Worm (Caenorhabditis elegans) whole organism, mixed stage, embryonic: Measurements from ENCODE around the gene nspc-16.

Experiments
- M03D4.4 ChIP-seq: sonication (generic microtip); optimal IDR thresholded peaks from 2 replicates; lab custom pipeline; 2017; ENCODE audit warnings: mild to moderate bottlenecking, missing genetic modification characterization, missing compliant biosample characterization
- bed-3 ChIP-seq: fragments of 200-800 bp; sonication (Bioruptor generic); optimal IDR thresholded peaks from 3 replicates; lab custom pipeline; 2018; ENCODE audit warnings: mild to moderate bottlenecking, missing genetic modification characterization, moderate library complexity, missing compliant biosample characterization
- blmp-1 ChIP-seq: fragments of 150-350 bp; optimal IDR thresholded peaks from 2 replicates; lab custom pipeline; 2014; ENCODE audit warnings: missing biosample characterization, missing genetic modification characterization
- ceh-39 ChIP-seq: fragments of 150-350 bp; optimal IDR thresholded peaks from 2 replicates; lab custom pipeline; 2014; ENCODE audit warnings: missing biosample characterization, missing genetic modification characterization
- ceh-43 ChIP-seq: fragments of 200-800 bp; sonication (Bioruptor generic); optimal IDR thresholded peaks from 2 replicates; lab custom pipeline; 2018; ENCODE audit warnings: mild to moderate bottlenecking, missing genetic modification characterization, moderate library complexity, missing compliant biosample characterization
- ceh-83 ChIP-seq: fragments of 200-800 bp; sonication (Bioruptor generic); optimal IDR thresholded peaks from 2 replicates; lab custom pipeline; 2018; ENCODE audit warnings: mild to moderate bottlenecking, missing genetic modification characterization, missing compliant biosample characterization
- ces-1 ChIP-seq: fragments of 150-350 bp; optimal IDR thresholded peaks from 2 replicates; lab custom pipeline; 2014; ENCODE audit warnings: missing biosample characterization, missing genetic modification reagents, missing genetic modification characterization
- cnd-1 ChIP-seq: fragments of 200-800 bp; sonication (Bioruptor generic); optimal IDR thresholded peaks from 2 replicates; lab custom pipeline; 2018; ENCODE audit warnings: mild to moderate bottlenecking, missing genetic modification characterization, missing compliant biosample characterization
- drap-1 ChIP-seq: fragments of 200-800 bp; sonication (Bioruptor generic); optimal IDR thresholded peaks from 3 replicates; lab custom pipeline; 2018; ENCODE audit warnings: mild to moderate bottlenecking, missing genetic modification characterization, missing compliant biosample characterization
- elt-1 ChIP-seq: sonication (generic microtip); optimal IDR thresholded peaks from 2 replicates; lab custom pipeline; 2017; ENCODE audit warnings: missing genetic modification characterization, mild to moderate bottlenecking, missing compliant biosample characterization, antibody characterized with exemption, moderate library complexity, borderline replicate concordance; ENCODE audit not compliant: insufficient read depth
- elt-3 ChIP-seq: fragments of 150-350 bp; optimal IDR thresholded peaks from 2 replicates; lab custom pipeline; 2014; ENCODE audit warnings: missing biosample characterization, missing genetic modification characterization
- flh-1 ChIP-seq: fragments of 200-800 bp; sonication (Bioruptor generic); optimal IDR thresholded peaks from 2 replicates; lab custom pipeline; 2018; ENCODE audit warnings: mild to moderate bottlenecking, missing genetic modification characterization, moderate library complexity, missing compliant biosample characterization
- ham-2 ChIP-seq: fragments of 200-800 bp; sonication (Bioruptor generic); optimal IDR thresholded peaks from 2 replicates; lab custom pipeline; 2018; ENCODE audit warnings: mild to moderate bottlenecking, missing genetic modification characterization, missing compliant biosample characterization
- hlh-1 ChIP-seq: fragments of 150-350 bp; optimal IDR thresholded peaks from 2 replicates; lab custom pipeline; 2014; ENCODE audit warnings: missing biosample characterization, missing genetic modification reagents, missing genetic modification characterization
- lin-13 ChIP-seq: fragments of 150-350 bp; optimal IDR thresholded peaks from 2 replicates; lab custom pipeline; 2014; ENCODE audit warnings: missing biosample characterization, missing genetic modification characterization
- lin-32 ChIP-seq: fragments of 200-800 bp; sonication (Bioruptor generic); optimal IDR thresholded peaks from 2 replicates; lab custom pipeline; 2018; ENCODE audit warnings: mild to moderate bottlenecking, missing genetic modification characterization, missing compliant biosample characterization
- lsy-2 ChIP-seq: fragments of 150-350 bp; optimal IDR thresholded peaks from 2 replicates; lab custom pipeline; 2014; ENCODE audit warnings: missing biosample characterization, missing genetic modification characterization
- mab-5 ChIP-seq: fragments of 150-350 bp; optimal IDR thresholded peaks from 2 replicates; lab custom pipeline; 2014; ENCODE audit warnings: missing biosample characterization, missing genetic modification characterization
- mep-1 ChIP-seq: fragments of 150-350 bp; optimal IDR thresholded peaks from 2 replicates; lab custom pipeline; 2017; ENCODE audit warnings: missing biosample characterization, missing genetic modification reagents, missing genetic modification characterization, inconsistent platforms
- mls-2 ChIP-seq: sonication (generic microtip); optimal IDR thresholded peaks from 2 replicates; lab custom pipeline; 2016; ENCODE audit warnings: mild to moderate bottlenecking, missing genetic modification characterization, moderate library complexity, missing compliant biosample characterization
- nhr-12 ChIP-seq: fragments of 150-350 bp; optimal IDR thresholded peaks from 2 replicates; lab custom pipeline; 2014; ENCODE audit warnings: missing biosample characterization, missing genetic modification characterization
- nhr-2 ChIP-seq: fragments of 150-350 bp; optimal IDR thresholded peaks from 2 replicates; lab custom pipeline; 2014; ENCODE audit warnings: missing biosample characterization, missing genetic modification characterization
- nhr-237 ChIP-seq: fragments of 150-350 bp; optimal IDR thresholded peaks from 2 replicates; lab custom pipeline; 2014; ENCODE audit warnings: missing biosample characterization, missing genetic modification characterization
- nhr-28 ChIP-seq: fragments of 150-350 bp; optimal IDR thresholded peaks from 2 replicates; lab custom pipeline; 2014; ENCODE audit warnings: missing biosample characterization, missing genetic modification characterization
- nhr-76 ChIP-seq: sonication (generic microtip); optimal IDR thresholded peaks from 2 replicates; lab custom pipeline; 2017; ENCODE audit warnings: missing biosample characterization, missing genetic modification characterization
- pha-4 ChIP-seq: fragments of 150-350 bp; optimal IDR thresholded peaks from 2 replicates; lab custom pipeline; 2018; ENCODE audit warnings: missing biosample characterization, missing genetic modification reagents, missing genetic modification characterization
- snpc-4 ChIP-seq: fragments of 150-350 bp; optimal IDR thresholded peaks from 2 replicates; lab custom pipeline; 2014; ENCODE audit warnings: missing biosample characterization, missing genetic modification characterization
- sptf-1 ChIP-seq: sonication (generic microtip); optimal IDR thresholded peaks from 2 replicates; lab custom pipeline; 2017; ENCODE audit warnings: mild to moderate bottlenecking, missing genetic modification characterization, moderate library complexity, missing compliant biosample characterization
- tbx-8 ChIP-seq: fragments of 200-800 bp; sonication (Bioruptor generic); optimal IDR thresholded peaks from 2 replicates; lab custom pipeline; 2018; ENCODE audit warnings: mild to moderate bottlenecking, missing genetic modification characterization, moderate library complexity, missing compliant biosample characterization
- unc-120 ChIP-seq: sonication (generic microtip); optimal IDR thresholded peaks from 2 replicates; lab custom pipeline; 2017; ENCODE audit warnings: missing genetic modification characterization, missing compliant biosample characterization; ENCODE audit not compliant: poor library complexity, severe bottlenecking
- unc-39 ChIP-seq: fragments of 150-350 bp; optimal IDR thresholded peaks from 2 replicates; lab custom pipeline; 2014; ENCODE audit warnings: missing biosample characterization, missing genetic modification characterization
- unc-62 ChIP-seq: fragments of 150-350 bp; optimal IDR thresholded peaks from 2 replicates; lab custom pipeline; 2014; ENCODE audit warnings: missing biosample characterization, missing genetic modification reagents, missing genetic modification characterization
- zip-8 ChIP-seq: fragments of 150-350 bp; optimal IDR thresholded peaks from 2 replicates; lab custom pipeline; 2014; ENCODE audit warnings: missing biosample characterization, missing genetic modification characterization
- ztf-11 ChIP-seq: fragments of 150-350 bp; optimal IDR thresholded peaks from 2 replicates; lab custom pipeline; 2014; ENCODE audit warnings: missing biosample characterization, missing genetic modification characterization

The nspc-16 gene

DNA sequence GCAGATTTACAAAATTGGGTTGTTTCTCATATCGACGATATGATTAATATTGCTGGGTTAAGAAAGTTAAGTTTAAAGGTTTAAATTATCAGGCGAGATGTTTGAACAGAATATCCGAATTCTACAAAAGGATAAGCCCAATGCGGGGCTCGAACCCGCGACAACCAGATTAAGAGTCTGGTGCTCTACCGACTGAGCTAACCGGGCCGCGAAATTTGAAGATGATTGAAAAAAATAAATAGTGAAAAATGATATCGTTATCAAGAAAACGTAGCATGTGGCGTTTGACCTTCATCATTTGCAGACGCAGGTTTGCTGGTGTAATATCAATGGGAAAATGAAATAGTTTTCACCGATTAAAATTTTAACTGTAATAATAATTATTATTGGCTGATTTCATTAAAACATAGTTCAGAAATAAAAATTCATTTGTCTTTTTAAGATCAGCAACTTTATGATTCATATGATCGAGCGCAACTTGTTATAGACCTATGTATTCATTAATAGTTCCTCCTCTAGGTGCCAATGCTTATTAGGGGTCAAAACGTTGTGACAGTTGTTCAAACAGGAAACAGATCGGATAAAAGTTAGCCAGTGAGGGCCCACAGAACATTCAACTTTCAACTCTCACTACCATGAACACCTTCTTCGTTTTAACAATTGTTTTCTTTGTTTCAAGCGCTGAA lies 44.5 kb upstream of the nspc-16 start, which contains the start of gene M163.11:
Gene M163.11 (plus strand): TSS at position 636 of the 686 bp plus-strand sequence.
- TF ChIP-seq unc-62 (GFP tag; lab: Kevin White, UChicago) (no peak), unc-120 (tag; lab: Kevin White, UChicago) (peak; percentile 55)

DNA sequence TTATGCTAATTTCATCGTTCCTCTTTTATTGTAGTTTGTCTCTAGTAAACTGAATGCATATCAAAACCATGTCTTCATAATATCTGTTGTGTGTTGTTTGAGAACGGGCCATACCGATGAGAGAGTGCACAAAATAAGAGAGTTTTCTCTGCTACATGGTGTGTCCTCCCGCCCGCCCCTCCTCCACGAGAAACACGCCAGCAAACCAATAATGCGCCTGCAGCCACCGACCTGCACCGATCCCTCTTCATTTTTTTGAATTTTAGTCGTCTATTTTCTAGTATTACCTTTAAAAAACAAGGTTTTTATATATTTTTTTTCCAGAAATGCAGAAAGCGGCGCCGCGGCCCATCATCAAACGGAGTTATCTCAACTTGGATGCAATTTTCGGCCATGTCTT lies 43.1 kb upstream of the nspc-16 start, which contains the start of gene gfi-3:
Gene gfi-3 (plus strand): TSS at position 325 of the 400 bp plus-strand sequence.
- no peak for TF ChIP-seq snpc-4 (tag; lab: Kevin White, UChicago)
- peak; percentile 37 for TF ChIP-seq hlh-1
- peak; percentile 55 for TF ChIP-seq drap-1
- peak; percentile 75 for TF ChIP-seq M03D4.4 (tag; lab: Kevin White, UChicago)
- peak; percentile 82 for TF ChIP-seq lin-13 (tag; lab: Kevin White, UChicago)
- TF ChIP-seq elt-3 = no peak
- TF ChIP-seq unc-120 (tag; lab: Kevin White, UChicago) = peak; percentile 41
- TF ChIP-seq unc-62 (GFP tag; lab: Kevin White, UChicago) = peak; percentile 8
- no peak for TF ChIP-seq ztf-11
- peak; percentile 7 for TF ChIP-seq cnd-1 (tag; lab: Kevin White, UChicago)
- TF ChIP-seq mls-2 = peak; percentile 5
- peak; percentile 59 for TF ChIP-seq lsy-2 (tag; lab: Kevin White, UChicago)
- TF ChIP-seq ces-1 = peak; percentile 18
- TF ChIP-seq ham-2 (GFP tag; lab: Kevin White, UChicago) = peak; percentile 57
- peak; percentile 34 for TF ChIP-seq mep-1 (tag; lab: Kevin White, UChicago)
- peak; percentile 80 for TF ChIP-seq sptf-1
- no peak for TF ChIP-seq flh-1 (GFP tag; lab: Kevin White, UChicago)
- TF ChIP-seq pha-4 (tag; lab: Kevin White, UChicago) = peak; percentile 30

DNA sequence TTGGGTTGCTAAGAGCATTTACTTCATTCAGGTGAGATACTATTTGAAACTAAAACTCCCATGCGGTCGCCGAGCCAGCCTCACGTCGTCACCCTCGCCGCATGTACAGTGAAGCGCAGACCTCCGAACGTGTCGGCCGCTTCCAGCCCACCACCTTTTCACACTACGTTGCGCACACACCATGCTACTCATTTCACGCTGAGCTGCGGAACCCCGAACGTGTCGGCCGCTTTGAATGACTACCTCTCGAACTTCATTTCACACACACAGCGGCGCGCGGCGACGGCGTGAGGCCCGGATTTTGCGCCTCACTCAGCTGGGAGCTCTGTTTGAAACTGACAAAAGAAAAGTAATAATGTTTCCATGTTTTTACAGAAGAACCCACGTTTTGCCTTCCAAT lies 41.7 kb upstream of the nspc-16 start:
- no peak for TF ChIP-seq lin-32 (GFP tag; lab: Kevin White, UChicago)

ce11 chrX:14484827-14485226 lies 38.5 kb upstream of the nspc-16 start, which contains the start of gene M163.8:
Gene M163.8 (plus strand): TSS chrX:14485127.
- TF ChIP-seq snpc-4 (tag; lab: Kevin White, UChicago) (no peak), unc-62 (GFP tag; lab: Kevin White, UChicago) (no peak), cnd-1 (tag; lab: Kevin White, UChicago) (no peak)

- TF ChIP-seq unc-62 (GFP tag; lab: Kevin White, UChicago) (peak; percentile 41), mep-1 (tag; lab: Kevin White, UChicago) (peak; percentile 43), blmp-1 (tag; lab: Kevin White, UChicago) (no peak), nhr-2 (tag; lab: Kevin White, UChicago) (peak; percentile 92), nhr-76 (no peak), ham-2 (GFP tag; lab: Kevin White, UChicago) (no peak), nhr-237 (no peak), ces-1 (no peak), elt-1 (tag; lab: Kevin White, UChicago) (no peak), snpc-4 (tag; lab: Kevin White, UChicago) (no peak), ceh-43 (GFP tag; lab: Kevin White, UChicago) (peak; percentile 80), zip-8 (tag; lab: Kevin White, UChicago) (peak; percentile 97), M03D4.4 (tag; lab: Kevin White, UChicago) (no peak), nhr-28 (tag; lab: Kevin White, UChicago) (no peak), tbx-8 (no peak), ztf-11 (peak; percentile 26), pha-4 (tag; lab: Kevin White, UChicago) (no peak), bed-3 (GFP tag; lab: Kevin White, UChicago) (no peak), mab-5 (tag; lab: Kevin White, UChicago) (no peak), cnd-1 (tag; lab: Kevin White, UChicago) (peak; percentile 97), flh-1 (GFP tag; lab: Kevin White, UChicago) (no peak), lin-13 (tag; lab: Kevin White, UChicago) (no peak), unc-39 (tag; lab: Kevin White, UChicago) (no peak), mls-2 (peak; percentile 67), lin-32 (GFP tag; lab: Kevin White, UChicago) (peak; percentile 90), nhr-12 (tag; lab: Kevin White, UChicago) (no peak), hlh-1 (peak; percentile 82), elt-3 (no peak), ceh-83 (GFP tag; lab: Kevin White, UChicago) (no peak), drap-1 (no peak), lsy-2 (tag; lab: Kevin White, UChicago) (no peak), sptf-1 (no peak), ceh-39 (peak; percentile 58)
Measured at ce11 chrX:14486503-14486902, 36.9 kb upstream of the nspc-16 start.
